Worm (Caenorhabditis elegans): ENCODE measurements around the gene atg-16.1.
A peak's percentile ranks its signal among the peaks of the same experiment; 100 is the strongest.

atg-16.1 gene

ce11 chrX:4469297-4469816, 7.1 kb upstream of the atg-16.1 start, which contains the start of gene asb-2:
TSS of gene asb-2 (plus strand) at chrX:4469766.
- peak; percentile 50 for TF ChIP-seq cog-1 (tag; optimal IDR thresholded peaks at IDR 0.05)
- no peak for TF ChIP-seq tab-1 (GFP tag; IDR thresholded peaks at IDR 0.05)
- 0 out of 2 replicates have a peak, but pooled peaks have one; percentile 16 for TF ChIP-seq ztf-23 (GFP tag; IDR thresholded peaks at IDR 0.05)

ce11 chrX:4466218-4466617, 4.0 kb upstream of the atg-16.1 start, which contains the start of gene nmur-3:
TSS of gene nmur-3 (plus strand) at chrX:4466518.
- TF ChIP-seq med-1 (GFP tag; optimal IDR thresholded peaks at IDR 0.05; ENCODE audit: insufficient read depth) (no peak), ztf-23 (GFP tag; IDR thresholded peaks at IDR 0.05) (no peak), T22C8.4 (GFP tag; IDR thresholded peaks at IDR 0.05) (no peak), tab-1 (GFP tag; IDR thresholded peaks at IDR 0.05) (no peak), flt-1 (GFP tag; IDR thresholded peaks at IDR 0.05) (no peak), ref-1 (GFP tag; conservative IDR thresholded peaks at IDR 0.05) (no peak), cog-1 (tag; optimal IDR thresholded peaks at IDR 0.05) (no peak), klf-2 (GFP tag; conservative IDR thresholded peaks at IDR 0.05) (no peak), ztf-29 (GFP tag; IDR thresholded peaks at IDR 0.05) (no peak)

DNA sequence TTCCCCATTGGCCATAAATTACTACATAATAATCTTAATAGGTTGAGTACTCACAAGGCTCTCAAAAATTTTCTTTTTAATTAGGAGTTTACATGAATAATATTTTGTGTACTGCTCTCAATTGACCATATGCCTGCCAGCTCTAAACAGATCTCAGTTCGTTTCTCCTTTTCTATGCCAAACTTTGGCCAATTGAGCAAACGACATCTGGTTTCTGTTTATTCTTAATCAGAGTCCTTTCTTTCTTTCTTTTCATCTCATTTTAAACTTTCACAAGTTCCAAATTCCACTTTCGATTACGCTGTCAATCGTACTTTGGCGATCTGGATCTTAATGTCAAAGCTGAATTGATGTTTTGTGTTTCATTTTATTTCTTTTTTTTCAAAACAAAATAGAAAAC, 2.1 kb upstream of the atg-16.1 start:
- no peak for TF ChIP-seq T22C8.4 (GFP tag; IDR thresholded peaks at IDR 0.05)
- TF ChIP-seq flt-1 (GFP tag; IDR thresholded peaks at IDR 0.05) = no peak
- TF ChIP-seq ref-1 (GFP tag; conservative IDR thresholded peaks at IDR 0.05) = no peak
- TF ChIP-seq klf-2 (GFP tag; conservative IDR thresholded peaks at IDR 0.05) = no peak
- TF ChIP-seq cog-1 (tag; optimal IDR thresholded peaks at IDR 0.05) = no peak
- TF ChIP-seq med-1 (GFP tag; optimal IDR thresholded peaks at IDR 0.05; ENCODE audit: insufficient read depth) = no peak
- TF ChIP-seq ztf-29 (GFP tag; IDR thresholded peaks at IDR 0.05) = no peak
- TF ChIP-seq tab-1 (GFP tag; IDR thresholded peaks at IDR 0.05) = no peak
- no peak for TF ChIP-seq ztf-23 (GFP tag; IDR thresholded peaks at IDR 0.05)

DNA sequence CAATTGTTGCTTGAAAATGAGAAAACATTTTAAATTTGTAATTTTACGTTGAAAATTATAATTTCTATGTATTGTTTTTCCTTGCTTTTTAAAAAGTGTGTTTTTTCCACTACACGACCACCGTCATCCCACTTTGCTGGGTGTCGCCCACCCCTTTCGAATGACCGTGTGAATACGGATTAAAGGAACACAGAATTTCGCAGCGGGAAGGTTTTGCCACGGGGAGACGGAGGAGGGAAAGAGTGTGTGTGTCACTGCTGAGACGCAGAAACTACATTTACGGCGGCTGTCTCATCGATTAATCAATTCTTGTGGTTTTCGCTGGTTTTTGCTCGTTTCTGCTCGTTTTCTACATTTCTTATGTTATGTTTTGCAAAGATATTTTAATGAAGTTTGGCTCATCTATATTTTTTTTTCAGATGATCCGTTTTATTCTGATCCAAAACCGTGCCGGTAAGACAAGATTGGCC, 4.4 kb downstream of the atg-16.1 start, which contains the start of gene aps-2:
aps-2 (plus strand) TSS at position 420 of the 470 bp plus-strand sequence.
- 0 out of 2 replicates have a peak, but pooled peaks have one; percentile 36 for TF ChIP-seq flt-1 (GFP tag; IDR thresholded peaks at IDR 0.05)
- TF ChIP-seq tab-1 (GFP tag; IDR thresholded peaks at IDR 0.05) = 0 out of 2 replicates have a peak, but pooled peaks have one; percentile 39
- no peak for TF ChIP-seq ztf-29 (GFP tag; IDR thresholded peaks at IDR 0.05)
- TF ChIP-seq ref-1 (GFP tag; conservative IDR thresholded peaks at IDR 0.05) = no peak

ce11 chrX:4453820-4454219, 8.4 kb downstream of the atg-16.1 start, which contains the start of gene F02E8.4:
TSS of gene F02E8.4 (plus strand) at chrX:4454120.
- TF ChIP-seq T22C8.4 (GFP tag; IDR thresholded peaks at IDR 0.05) = no peak
- no peak for TF ChIP-seq ztf-29 (GFP tag; IDR thresholded peaks at IDR 0.05)
- TF ChIP-seq tab-1 (GFP tag; IDR thresholded peaks at IDR 0.05) = no peak
- no peak for TF ChIP-seq cog-1 (tag; optimal IDR thresholded peaks at IDR 0.05)
- no peak for TF ChIP-seq klf-2 (GFP tag; conservative IDR thresholded peaks at IDR 0.05)
- TF ChIP-seq med-1 (GFP tag; optimal IDR thresholded peaks at IDR 0.05; ENCODE audit: insufficient read depth) = no peak
- TF ChIP-seq ref-1 (GFP tag; conservative IDR thresholded peaks at IDR 0.05) = no peak

- no peak for TF ChIP-seq klf-2 (GFP tag; conservative IDR thresholded peaks at IDR 0.05)
- TF ChIP-seq ztf-29 (GFP tag; IDR thresholded peaks at IDR 0.05) = no peak
- TF ChIP-seq ztf-23 (GFP tag; IDR thresholded peaks at IDR 0.05) = no peak
- 0 out of 2 replicates have a peak, but pooled peaks have one; percentile 47 for TF ChIP-seq flt-1 (GFP tag; IDR thresholded peaks at IDR 0.05)
- TF ChIP-seq med-1 (GFP tag; optimal IDR thresholded peaks at IDR 0.05; ENCODE audit: insufficient read depth) = no peak
- no peak for TF ChIP-seq cog-1 (tag; optimal IDR thresholded peaks at IDR 0.05)
These were observed 9.2 kb downstream of the atg-16.1 start for ce11 chrX:4453101-4453500.

DNA sequence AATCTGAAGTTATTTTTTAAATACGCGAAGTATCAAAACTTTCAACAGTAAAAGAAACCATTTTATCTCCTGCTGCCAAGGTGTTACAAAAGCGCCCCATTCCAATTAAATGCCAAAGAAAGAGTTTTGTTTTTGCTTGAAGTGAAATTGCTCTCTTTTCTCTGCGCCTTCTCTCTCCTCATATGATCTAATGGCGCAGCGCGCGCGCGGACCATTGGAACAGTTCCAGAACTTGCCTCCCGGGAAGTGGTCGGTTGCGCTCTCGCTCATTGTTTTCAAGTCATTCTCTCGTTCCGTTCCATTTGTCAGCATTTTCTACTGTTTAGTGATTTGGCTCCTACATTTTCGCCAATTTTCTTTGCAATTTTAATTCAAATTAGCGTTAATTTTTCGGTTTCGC, 10.3 kb downstream of the atg-16.1 start:
- TF ChIP-seq med-1 (GFP tag; optimal IDR thresholded peaks at IDR 0.05; ENCODE audit: insufficient read depth) (no peak), cog-1 (tag; optimal IDR thresholded peaks at IDR 0.05) (no peak), tab-1 (GFP tag; IDR thresholded peaks at IDR 0.05) (no peak), ztf-23 (GFP tag; IDR thresholded peaks at IDR 0.05) (no peak), ref-1 (GFP tag; conservative IDR thresholded peaks at IDR 0.05) (no peak), klf-2 (GFP tag; conservative IDR thresholded peaks at IDR 0.05) (no peak), ztf-29 (GFP tag; IDR thresholded peaks at IDR 0.05) (no peak), flt-1 (GFP tag; IDR thresholded peaks at IDR 0.05) (no peak), T22C8.4 (GFP tag; IDR thresholded peaks at IDR 0.05) (no peak)

ce11 chrX:4448283-4448682, 14.0 kb downstream of the atg-16.1 start, which contains the start of gene mltn-13:
TSS of gene mltn-13 (minus strand) at chrX:4448383.
- TF ChIP-seq med-1 (GFP tag; optimal IDR thresholded peaks at IDR 0.05; ENCODE audit: insufficient read depth) (no peak), klf-2 (GFP tag; conservative IDR thresholded peaks at IDR 0.05) (no peak), T22C8.4 (GFP tag; IDR thresholded peaks at IDR 0.05) (no peak), ztf-23 (GFP tag; IDR thresholded peaks at IDR 0.05) (no peak), tab-1 (GFP tag; IDR thresholded peaks at IDR 0.05) (no peak), ref-1 (GFP tag; conservative IDR thresholded peaks at IDR 0.05) (no peak), cog-1 (tag; optimal IDR thresholded peaks at IDR 0.05) (no peak), ztf-29 (GFP tag; IDR thresholded peaks at IDR 0.05) (no peak), flt-1 (GFP tag; IDR thresholded peaks at IDR 0.05) (no peak)

- TF ChIP-seq tab-1 (GFP tag; IDR thresholded peaks at IDR 0.05) (no peak), cog-1 (tag; optimal IDR thresholded peaks at IDR 0.05) (no peak), ztf-23 (GFP tag; IDR thresholded peaks at IDR 0.05) (peak; percentile 66), T22C8.4 (GFP tag; IDR thresholded peaks at IDR 0.05) (no peak), ref-1 (GFP tag; conservative IDR thresholded peaks at IDR 0.05) (no peak), flt-1 (GFP tag; IDR thresholded peaks at IDR 0.05) (peak; percentile 87), ztf-29 (GFP tag; IDR thresholded peaks at IDR 0.05) (no peak), klf-2 (GFP tag; conservative IDR thresholded peaks at IDR 0.05) (0 out of 2 replicates have a peak, but pooled peaks have one; percentile 41)
These were observed 17.4 kb downstream of the atg-16.1 start for ce11 chrX:4444843-4445242.

ce11 chrX:4444073-4444472, 18.2 kb downstream of the atg-16.1 start:
- peak; percentile 81 for TF ChIP-seq ztf-23 (GFP tag; IDR thresholded peaks at IDR 0.05)
- peak; percentile 93 for TF ChIP-seq flt-1 (GFP tag; IDR thresholded peaks at IDR 0.05)
- TF ChIP-seq T22C8.4 (GFP tag; IDR thresholded peaks at IDR 0.05) = peak; percentile 75
- peak; percentile 58 for TF ChIP-seq ref-1 (GFP tag; conservative IDR thresholded peaks at IDR 0.05)
- TF ChIP-seq med-1 (GFP tag; optimal IDR thresholded peaks at IDR 0.05; ENCODE audit: insufficient read depth) = peak; percentile 55
- TF ChIP-seq tab-1 (GFP tag; IDR thresholded peaks at IDR 0.05) = peak; percentile 92
- peak; percentile 72; the same call in 1 of the 2 replicates for TF ChIP-seq klf-2 (GFP tag; conservative IDR thresholded peaks at IDR 0.05)
- peak; percentile 86; the same call in 1 of the 2 replicates for TF ChIP-seq ztf-29 (GFP tag; IDR thresholded peaks at IDR 0.05)
- peak; percentile 63 for TF ChIP-seq cog-1 (tag; optimal IDR thresholded peaks at IDR 0.05)

Data from whole organism, midembryonic.